Worm (Caenorhabditis elegans) whole organism, L4/young adult: Measurements from ENCODE around the gene rtfo-1.

Source experiments
- dao-5 ChIP-seq: sonication (generic microtip); optimal IDR thresholded peaks from 2 replicates; lab custom pipeline; 2016; ENCODE audit warnings: missing genotype, missing genetic modification characterization, moderate library complexity, missing compliant biosample characterization
- him-1 ChIP-seq: sonication (generic microtip); optimal IDR thresholded peaks from 2 replicates; lab custom pipeline; 2016; ENCODE audit warnings: missing genotype, missing genetic modification reagents, missing genetic modification characterization, missing compliant biosample characterization

DNA sequence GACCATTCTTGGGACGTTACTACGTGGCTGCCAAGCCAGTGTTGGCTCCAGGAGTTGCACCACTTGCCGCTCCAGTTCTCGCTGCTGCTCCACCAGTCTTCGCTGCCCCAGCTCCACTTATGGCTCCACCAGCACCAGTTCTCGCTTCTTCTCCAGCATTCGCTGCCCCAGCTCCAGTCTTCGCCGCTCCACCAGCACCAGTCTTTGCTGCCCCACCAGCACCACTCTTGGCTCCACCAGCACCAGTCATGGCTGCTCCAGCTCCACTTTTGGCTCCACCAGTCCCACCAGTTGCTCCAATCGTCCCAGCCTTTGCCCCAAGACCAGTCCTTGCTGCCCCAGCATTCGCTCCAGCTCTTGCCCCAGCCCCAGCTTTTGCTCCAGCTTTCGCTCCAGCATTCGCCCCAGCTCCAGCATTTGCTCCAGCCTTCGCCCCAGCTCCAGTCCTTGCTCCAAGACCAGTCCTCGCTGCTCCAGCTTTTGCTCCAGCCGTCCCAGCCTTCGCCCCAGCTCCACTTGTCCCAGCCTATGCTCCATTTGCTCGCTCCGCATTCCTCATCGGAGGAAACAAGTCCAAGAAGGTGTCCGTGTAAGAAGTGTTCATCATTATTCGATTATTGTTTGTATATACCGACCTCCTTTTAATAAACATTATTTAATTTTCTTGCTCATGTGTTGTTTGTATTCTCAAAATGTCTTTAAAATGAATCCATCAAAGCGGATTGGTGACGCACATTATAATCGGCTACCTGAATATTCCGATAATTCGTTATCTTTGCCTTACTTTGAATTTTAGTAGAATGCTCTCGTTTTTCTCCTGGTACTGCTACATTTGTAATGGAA is 43.4 kb upstream of the rtfo-1 start, which contains the start of gene T06E4.7:
- TF ChIP-seq dao-5 (tag; lab: Kevin White, UChicago): no peak
- TF ChIP-seq him-1 (tag; lab: Kevin White, UChicago): no peak
